Worm (Caenorhabditis elegans) whole organism, dauer: ENCODE results near the gene tbc-19.

Experiments used
- unc-62 ChIP-seq: sonication (generic microtip); optimal IDR thresholded peaks from 2 replicates; lab custom pipeline; 2017; ENCODE audit warnings: missing biosample characterization, missing genetic modification reagents, missing genetic modification characterization

tbc-19 gene

ce11 chrX:14012417-14012816 is at the start of gene tbc-19:
TSS of gene tbc-19 (minus strand) at chrX:14012517.
- no peak for TF ChIP-seq unc-62 (GFP tag; lab: Kevin White, UChicago)

- no peak for TF ChIP-seq unc-62 (GFP tag; lab: Kevin White, UChicago)
Observed at ce11 chrX:14056527-14056926, 44.2 kb upstream of the tbc-19 start.

ce11 chrX:14055715-14056114 is 43.4 kb upstream of the tbc-19 start:
- no peak for TF ChIP-seq unc-62 (GFP tag; lab: Kevin White, UChicago)

- TF ChIP-seq unc-62 (GFP tag; lab: Kevin White, UChicago), result no peak
Observed at ce11 chrX:14054799-14055198, 42.5 kb upstream of the tbc-19 start.

ce11 chrX:14053754-14054153 is 41.4 kb upstream of the tbc-19 start:
- TF ChIP-seq unc-62 (GFP tag; lab: Kevin White, UChicago), result no peak

ce11 chrX:14049235-14049634 is 36.9 kb upstream of the tbc-19 start, which contains the start of gene dyc-1:
TSS of gene dyc-1 (plus strand) at chrX:14049535.
- no peak for TF ChIP-seq unc-62 (GFP tag; lab: Kevin White, UChicago)

ce11 chrX:14047609-14048008 is 35.3 kb upstream of the tbc-19 start:
- TF ChIP-seq unc-62 (GFP tag; lab: Kevin White, UChicago), result no peak

ce11 chrX:14044362-14044761 is 32.0 kb upstream of the tbc-19 start:
- TF ChIP-seq unc-62 (GFP tag; lab: Kevin White, UChicago), result no peak

ce11 chrX:14039293-14039692 is 27.0 kb upstream of the tbc-19 start:
- no peak for TF ChIP-seq unc-62 (GFP tag; lab: Kevin White, UChicago)

ce11 chrX:14033494-14033893 is 21.2 kb upstream of the tbc-19 start, which contains the start of gene arrd-25:
TSS of gene arrd-25 (plus strand) at chrX:14033794.
- TF ChIP-seq unc-62 (GFP tag; lab: Kevin White, UChicago), result no peak

ce11 chrX:14030524-14030923 is 18.2 kb upstream of the tbc-19 start:
- no peak for TF ChIP-seq unc-62 (GFP tag; lab: Kevin White, UChicago)

ce11 chrX:14029872-14030271 is 17.6 kb upstream of the tbc-19 start:
- TF ChIP-seq unc-62 (GFP tag; lab: Kevin White, UChicago), result no peak

- TF ChIP-seq unc-62 (GFP tag; lab: Kevin White, UChicago), result no peak
Observed at ce11 chrX:14029392-14029791, 17.1 kb upstream of the tbc-19 start.

- TF ChIP-seq unc-62 (GFP tag; lab: Kevin White, UChicago), result no peak
Observed at ce11 chrX:14028492-14028891, 16.2 kb upstream of the tbc-19 start.

ce11 chrX:14026893-14027292 is 14.6 kb upstream of the tbc-19 start:
- no peak for TF ChIP-seq unc-62 (GFP tag; lab: Kevin White, UChicago)

- no peak for TF ChIP-seq unc-62 (GFP tag; lab: Kevin White, UChicago)
Observed at ce11 chrX:14024400-14024953, 12.2 kb upstream of the tbc-19 start.

ce11 chrX:14020290-14020689 is 8.0 kb upstream of the tbc-19 start, which contains the start of gene C04C11.1:
TSS of gene C04C11.1 (plus strand) at chrX:14020590.
- no peak for TF ChIP-seq unc-62 (GFP tag; lab: Kevin White, UChicago)

- TF ChIP-seq unc-62 (GFP tag; lab: Kevin White, UChicago), result no peak
Observed at ce11 chrX:14016698-14017097, 4.4 kb upstream of the tbc-19 start.
